Worm (Caenorhabditis elegans): Measurements from ENCODE around the gene clec-37.

ce11 chrV:16861719-16862118 is 9.8 kb upstream of the clec-37 start, which contains the start of the genes clec-32 and clec-24:
- TF ChIP-seq him-1 (tag; optimal IDR thresholded peaks at IDR 0.05) (no peak), W03F9.2 (tag; optimal IDR thresholded peaks at IDR 0.05) (no peak), dao-5 (tag; optimal IDR thresholded peaks at IDR 0.05) (no peak)
